Worm (Caenorhabditis elegans) whole organism, L2 larva: ENCODE data around the gene ugt-48.

ENCODE experiments used
- R02D3.7 ChIP-seq: fragments of 150-350 bp; optimal IDR thresholded peaks from 2 replicates; lab custom pipeline; 2014; ENCODE audit warnings: missing biosample characterization, missing genetic modification characterization
- lsy-2 ChIP-seq, 2 experiments: fragments of 150-350 bp in 1 of 2; sonication (generic microtip) in 1 of 2; optimal IDR thresholded peaks; 2 replicates each; lab custom pipeline; 2014 to 2017; ENCODE audit warnings: missing biosample characterization in 2 of 2, missing genetic modification characterization in 2 of 2
- nhr-10 ChIP-seq: sonication (generic microtip); optimal IDR thresholded peaks from 2 replicates; lab custom pipeline; 2017; ENCODE audit warnings: missing biosample characterization, missing genetic modification characterization
- zag-1 ChIP-seq: fragments of 150-350 bp; optimal IDR thresholded peaks from 2 replicates; lab custom pipeline; 2014; ENCODE audit warnings: missing biosample characterization, missing genetic modification characterization

- no peak for TF ChIP-seq R02D3.7 (tag; lab: Kevin White, UChicago)
- no peak for TF ChIP-seq zag-1
- no peak for TF ChIP-seq lsy-2 (tag; optimal IDR thresholded peaks at IDR 0.05; lab: Kevin White, UChicago)
- no peak for TF ChIP-seq nhr-10 (tag; lab: Kevin White, UChicago)
Measured at ce11 chrV:5594315-5594714, 46.5 kb upstream of the ugt-48 start, which contains the start of gene crn-2.
